Fruit fly (Drosophila melanogaster) whole organism, embryonic: ENCODE results near the gene RhoGEF4.

Experiments used
- Atf6 ChIP-seq: fragments of 200-800 bp; sonication (Bioruptor generic); IDR thresholded peaks from 2 replicates; pipeline ENCODE4 v1.3.6; 2022; ENCODE audit warnings: missing biosample characterization, missing genetic modification characterization
- B-H1 ChIP-seq: fragments of 200-800 bp; sonication (Bioruptor generic); IDR thresholded peaks from 3 replicates; pipeline ENCODE4 v1.3.6; 2022; ENCODE audit warnings: missing biosample characterization, missing genetic modification characterization
- C15 ChIP-seq: fragments of 200-800 bp; sonication (Bioruptor generic); IDR thresholded peaks from 3 replicates; pipeline ENCODE4 v1.3.6; 2022; ENCODE audit warnings: missing biosample characterization, missing genetic modification characterization
- CG11504 ChIP-seq: fragments of 200-800 bp; sonication (Bioruptor generic); optimal IDR thresholded peaks from 3 replicates; lab custom pipeline; 2019; ENCODE audit warnings: missing biosample characterization, mild to moderate bottlenecking, missing genetic modification characterization, moderate library complexity
- CG11695 ChIP-seq: fragments of 200-800 bp; sonication (Bioruptor generic); IDR thresholded peaks from 3 replicates; pipeline ENCODE4 v1.3.6; 2022; ENCODE audit warnings: missing biosample characterization, missing genetic modification characterization
- CG12942 ChIP-seq: fragments of 200-800 bp; sonication (Bioruptor generic); optimal IDR thresholded peaks from 3 replicates; lab custom pipeline; 2016; ENCODE audit warnings: missing biosample characterization, missing genetic modification characterization
- CG13287 ChIP-seq: fragments of 200-800 bp; sonication (Bioruptor generic); IDR thresholded peaks from 2 replicates; pipeline ENCODE4 v1.3.6; 2022; ENCODE audit warnings: missing biosample characterization, missing genetic modification characterization; ENCODE audit not compliant: partially characterized antibody
- CG13894 ChIP-seq: fragments of 200-800 bp; sonication (Bioruptor generic); optimal IDR thresholded peaks from 3 replicates; lab custom pipeline; 2018; ENCODE audit warnings: missing biosample characterization, mild to moderate bottlenecking, missing genetic modification characterization, moderate library complexity
- CG15073 ChIP-seq: fragments of 200-800 bp; sonication (Bioruptor generic); optimal IDR thresholded peaks from 2 replicates; lab custom pipeline; 2016; ENCODE audit warnings: missing biosample characterization, missing genetic modification characterization
- CG1792 ChIP-seq: fragments of 200-800 bp; sonication (Bioruptor generic); optimal IDR thresholded peaks from 2 replicates; lab custom pipeline; 2016; ENCODE audit warnings: missing biosample characterization, missing genetic modification characterization
- CG18011 ChIP-seq: fragments of 200-800 bp; sonication (Bioruptor generic); optimal IDR thresholded peaks from 2 replicates; lab custom pipeline; 2017; ENCODE audit warnings: missing biosample characterization, missing genetic modification characterization, mild to moderate bottlenecking, moderate library complexity, missing genotype
- CG18476 ChIP-seq: fragments of 200-800 bp; sonication (Bioruptor generic); optimal IDR thresholded peaks from 2 replicates; lab custom pipeline; 2016; ENCODE audit warnings: missing biosample characterization, mild to moderate bottlenecking, missing genetic modification characterization
- CG2116 ChIP-seq: fragments of 200-800 bp; sonication (Bioruptor generic); optimal IDR thresholded peaks from 3 replicates; lab custom pipeline; 2018; ENCODE audit warnings: missing biosample characterization, mild to moderate bottlenecking, missing genetic modification characterization
- CG32532 ChIP-seq: fragments of 200-800 bp; sonication (Bioruptor generic); IDR thresholded peaks from 2 replicates; pipeline ENCODE4 v1.3.6; 2022; ENCODE audit warnings: missing biosample characterization, missing genetic modification characterization
- CG33557 ChIP-seq: fragments of 200-800 bp; sonication (Bioruptor generic); optimal IDR thresholded peaks from 2 replicates; lab custom pipeline; 2019; ENCODE audit warnings: missing biosample characterization, mild to moderate bottlenecking, missing genetic modification characterization, moderate library complexity
- CG3726 ChIP-seq: fragments of 200-800 bp; sonication (Bioruptor generic); IDR thresholded peaks from 3 replicates; pipeline ENCODE4, ENCODE4 v1.3.6; 2022; ENCODE audit warnings: missing biosample characterization, missing genetic modification characterization
- CG3847 ChIP-seq: fragments of 200-800 bp; sonication (Bioruptor generic); IDR thresholded peaks from 2 replicates; pipeline ENCODE4 v1.3.6; 2022; ENCODE audit warnings: missing biosample characterization, missing genetic modification characterization
- CG6654 ChIP-seq: fragments of 200-800 bp; sonication (Bioruptor generic); optimal IDR thresholded peaks from 2 replicates; lab custom pipeline; 2017; ENCODE audit warnings: missing biosample characterization, mild to moderate bottlenecking, missing genetic modification characterization
- CG7928 ChIP-seq: fragments of 200-800 bp; sonication (Bioruptor generic); optimal IDR thresholded peaks from 2 replicates; lab custom pipeline; 2017; ENCODE audit warnings: missing biosample characterization, mild to moderate bottlenecking, missing genetic modification characterization
- CG9876 ChIP-seq: fragments of 200-800 bp; sonication (Bioruptor generic); optimal IDR thresholded peaks from 2 replicates; lab custom pipeline; 2016; ENCODE audit warnings: missing biosample characterization, missing genetic modification characterization
- CTCF ChIP-seq: fragments of 200-800 bp; sonication (Bioruptor generic); optimal IDR thresholded peaks from 2 replicates; lab custom pipeline; 2017; ENCODE audit warnings: missing biosample characterization, mild to moderate bottlenecking, missing genetic modification characterization, moderate library complexity
- Dip3 ChIP-seq: fragments of 200-800 bp; sonication (Bioruptor generic); optimal IDR thresholded peaks from 3 replicates; lab custom pipeline; 2016; ENCODE audit warnings: missing biosample characterization, missing genetic modification characterization
- HHEX ChIP-seq: fragments of 200-800 bp; sonication (Bioruptor generic); optimal IDR thresholded peaks from 3 replicates; lab custom pipeline; 2017; ENCODE audit warnings: missing biosample characterization, mild to moderate bottlenecking, missing genetic modification characterization, missing genetic modification reagents
- Kr ChIP-seq: fragments of 200-800 bp; sonication (Bioruptor generic); optimal IDR thresholded peaks from 2 replicates; lab custom pipeline; 2017; ENCODE audit warnings: missing biosample characterization, mild to moderate bottlenecking, missing genetic modification characterization
- Mes4 ChIP-seq: fragments of 200-800 bp; sonication (Bioruptor generic); optimal IDR thresholded peaks from 2 replicates; lab custom pipeline; 2016; ENCODE audit warnings: missing biosample characterization, missing genetic modification characterization
- Oaz ChIP-seq: fragments of 200-800 bp; sonication (Bioruptor generic); IDR thresholded peaks from 2 replicates; pipeline ENCODE4 v1.3.6; 2022; ENCODE audit warnings: missing biosample characterization, missing genetic modification characterization
- Poxn ChIP-seq: fragments of 200-800 bp; sonication (Bioruptor generic); IDR thresholded peaks from 2 replicates; pipeline ENCODE4 v1.3.6; 2022; ENCODE audit warnings: missing biosample characterization, missing genetic modification characterization
- Rx ChIP-seq: fragments of 200-800 bp; sonication (Bioruptor generic); IDR thresholded peaks from 2 replicates; pipeline ENCODE4 v1.3.6; 2022; ENCODE audit warnings: missing biosample characterization, missing genetic modification characterization
- ap ChIP-seq: fragments of 200-800 bp; sonication (Bioruptor generic); IDR thresholded peaks from 2 replicates; pipeline ENCODE4 v1.3.6; 2022; ENCODE audit warnings: missing biosample characterization, missing genetic modification characterization
- bcd ChIP-seq: fragments of 200-800 bp; sonication (Bioruptor generic); optimal IDR thresholded peaks from 2 replicates; lab custom pipeline; 2017; ENCODE audit warnings: missing biosample characterization, mild to moderate bottlenecking, missing genetic modification characterization
- btn ChIP-seq: fragments of 200-800 bp; sonication (Bioruptor generic); optimal IDR thresholded peaks from 2 replicates; lab custom pipeline; 2016; ENCODE audit warnings: missing biosample characterization, missing genetic modification characterization
- chif ChIP-seq, 2 experiments: fragments of 200-800 bp; sonication (Bioruptor generic); optimal IDR thresholded peaks; 3 replicates each; lab custom pipeline; 2016; ENCODE audit warnings: missing biosample characterization in 2 of 2, missing genetic modification characterization in 2 of 2
- chinmo ChIP-seq: fragments of 200-800 bp; sonication (Bioruptor generic); IDR thresholded peaks from 4 replicates; pipeline ENCODE4 v1.3.6; 2022; ENCODE audit warnings: missing biosample characterization, missing genetic modification characterization; ENCODE audit not compliant: partially characterized antibody
- disco-r ChIP-seq: fragments of 200-800 bp; sonication (Bioruptor generic); optimal IDR thresholded peaks from 2 replicates; lab custom pipeline; 2016; ENCODE audit warnings: missing biosample characterization, missing genetic modification characterization
- esg ChIP-seq: fragments of 200-800 bp; sonication (Bioruptor generic); conservative IDR thresholded peaks from 2 replicates; pipeline ENCODE4 v1.3.6; 2022; ENCODE audit warnings: missing biosample characterization, missing genetic modification characterization
- ewg ChIP-seq: fragments of 200-800 bp; sonication (Bioruptor generic); optimal IDR thresholded peaks from 3 replicates; lab custom pipeline; 2017; ENCODE audit warnings: mild to moderate bottlenecking, missing biosample characterization, missing genetic modification reagents, missing genetic modification characterization
- eyg ChIP-seq: fragments of 200-800 bp; sonication (Bioruptor generic); optimal IDR thresholded peaks from 3 replicates; lab custom pipeline; 2016; ENCODE audit warnings: missing biosample characterization, missing genetic modification characterization
- grau ChIP-seq: fragments of 200-800 bp; optimal IDR thresholded peaks from 3 replicates; lab custom pipeline; 2019; ENCODE audit warnings: missing biosample characterization, mild to moderate bottlenecking, missing genetic modification characterization, moderate library complexity
- jing ChIP-seq: fragments of 200-800 bp; sonication (Bioruptor generic); optimal IDR thresholded peaks from 2 replicates; lab custom pipeline; 2018; ENCODE audit warnings: missing biosample characterization, mild to moderate bottlenecking, missing genetic modification characterization
- kah ChIP-seq: fragments of 200-800 bp; sonication (Bioruptor generic); optimal IDR thresholded peaks from 2 replicates; lab custom pipeline; 2018; ENCODE audit warnings: missing biosample characterization, mild to moderate bottlenecking, missing genetic modification characterization
- lola ChIP-seq, 3 experiments: fragments of >200 bp in 2 of 3; fragments of 200-800 bp in 1 of 3; sonication (Bioruptor generic) in 1 of 3; optimal IDR thresholded peaks; 2 replicates each; lab custom pipeline; 2017 to 2019; ENCODE audit warnings: missing biosample characterization in 3 of 3, missing genetic modification characterization in 3 of 3, mild to moderate bottlenecking in 1 of 3, moderate library complexity in 1 of 3
- maf-S ChIP-seq: fragments of 200-800 bp; sonication (Bioruptor generic); optimal IDR thresholded peaks from 2 replicates; lab custom pipeline; 2016; ENCODE audit warnings: missing biosample characterization, missing genetic modification characterization
- nau ChIP-seq: fragments of 200-800 bp; sonication (Bioruptor generic); optimal IDR thresholded peaks from 3 replicates; lab custom pipeline; 2017; ENCODE audit warnings: missing biosample characterization, mild to moderate bottlenecking, missing genetic modification characterization, missing genetic modification reagents
- odd ChIP-seq: fragments of 200-800 bp; sonication (Bioruptor generic); optimal IDR thresholded peaks from 2 replicates; lab custom pipeline; 2017; ENCODE audit warnings: missing biosample characterization, mild to moderate bottlenecking, missing genetic modification characterization
- pita ChIP-seq: fragments of 200-800 bp; sonication (Bioruptor generic); optimal IDR thresholded peaks from 2 replicates; lab custom pipeline; 2017; ENCODE audit warnings: missing biosample characterization, mild to moderate bottlenecking, missing genetic modification characterization
- prd ChIP-seq, 3 experiments: fragments of >200 bp in 2 of 3; fragments of 200-800 bp in 1 of 3; sonication (Bioruptor generic) in 1 of 3; optimal IDR thresholded peaks in 2 of 3; IDR thresholded peaks in 1 of 3; 2 replicates in 2 of 3; 3 replicates in 1 of 3; pipeline versions ENCODE4 v1.3.6 to Lab custom; 2017 to 2022; ENCODE audit warnings: missing biosample characterization in 1 of 3, missing genetic modification characterization in 1 of 3
- sim ChIP-seq: fragments of 200-800 bp; sonication (Bioruptor generic); IDR thresholded peaks from 2 replicates; pipeline ENCODE4 v1.3.6; 2022; ENCODE audit warnings: missing biosample characterization, missing genetic modification characterization
- sna ChIP-seq: fragments of 200-800 bp; sonication (Bioruptor generic); IDR thresholded peaks from 2 replicates; pipeline ENCODE4 v1.3.6; 2022; ENCODE audit warnings: missing biosample characterization, missing genetic modification characterization; ENCODE audit not compliant: partially characterized antibody
- trh ChIP-seq: fragments of 200-800 bp; sonication (Bioruptor generic); optimal IDR thresholded peaks from 2 replicates; lab custom pipeline; 2016; ENCODE audit warnings: missing biosample characterization, missing genetic modification characterization

The RhoGEF4 gene

dm6 chr3L:7356386-7357117 is 33.3 kb upstream of the RhoGEF4 start, which contains the start of gene CTCF (continued):
- peak; percentile 29 for TF ChIP-seq CG6654 (GFP tag; lab: Kevin White, UChicago)
- TF ChIP-seq CG15073 (GFP tag; lab: Kevin White, UChicago) = no peak
- no peak for TF ChIP-seq prd (optimal IDR thresholded peaks at IDR 0.05; lab: Kevin White, UChicago)
- peak; percentile 80 for TF ChIP-seq prd (GFP tag; IDR thresholded peaks at IDR 0.05; lab: Robert Waterston, UW)
- no peak for TF ChIP-seq odd (GFP tag; lab: Kevin White, UChicago)
- TF ChIP-seq CG13894 (tag; lab: Kevin White, UChicago) = peak; percentile 35
- TF ChIP-seq CG11504 = no peak
- TF ChIP-seq CG1792 = peak; percentile 9
- no peak for TF ChIP-seq bcd (GFP tag; lab: Kevin White, UChicago)
- 0 out of 2 replicates have a peak, but pooled peaks have one; percentile 6 for TF ChIP-seq CG3847
- TF ChIP-seq HHEX = no peak
- TF ChIP-seq CG3726 (GFP tag; lab: Robert Waterston, UW) = no peak
- peak; percentile 94 for TF ChIP-seq CG13287 (GFP tag; lab: Robert Waterston, UW)
- no peak for TF ChIP-seq kah (GFP tag; lab: Kevin White, UChicago)
- no peak for TF ChIP-seq trh (GFP tag; lab: Kevin White, UChicago)
- TF ChIP-seq CG32532 (GFP tag; lab: Robert Waterston, UW) = peak; percentile 54; the same call in 1 of the 2 replicates
- no peak for TF ChIP-seq Oaz
- no peak for TF ChIP-seq maf-S (GFP tag; lab: Kevin White, UChicago)
- TF ChIP-seq CG18476 (GFP tag; lab: Kevin White, UChicago) = no peak
- TF ChIP-seq CG2116 = peak; percentile 73
- TF ChIP-seq lola (GFP tag; optimal IDR thresholded peaks at IDR 0.05; lab: Kevin White, UChicago) = peak in 1 of 3 experiments; percentile 16
- TF ChIP-seq Kr (GFP tag; lab: Kevin White, UChicago) = no peak
- peak; percentile 16 for TF ChIP-seq ewg (GFP tag; lab: Kevin White, UChicago)
- 0 out of 2 replicates have a peak, but pooled peaks have one; percentile 27 for TF ChIP-seq esg (GFP tag; lab: Robert Waterston, UW)
- no peak for TF ChIP-seq ap (GFP tag; lab: Robert Waterston, UW)
- no peak for TF ChIP-seq Poxn (GFP tag; lab: Robert Waterston, UW)
- TF ChIP-seq CG11695 (GFP tag; lab: Robert Waterston, UW) = no peak
- TF ChIP-seq CG12942 (GFP tag; lab: Kevin White, UChicago) = no peak
- no peak for TF ChIP-seq B-H1 (GFP tag; lab: Robert Waterston, UW)
- TF ChIP-seq Rx (GFP tag; lab: Robert Waterston, UW) = no peak
- TF ChIP-seq nau (GFP tag; lab: Kevin White, UChicago) = no peak
- peak; percentile 38 for TF ChIP-seq CG33557
- TF ChIP-seq sim = no peak
- peak; percentile 77 for TF ChIP-seq sna
- peak in 1 of 2 experiments; percentile 50 for TF ChIP-seq chif (GFP tag; optimal IDR thresholded peaks at IDR 0.05; lab: Kevin White, UChicago)
- TF ChIP-seq Mes4 (GFP tag; lab: Kevin White, UChicago) = peak; percentile 33
- TF ChIP-seq disco-r (GFP tag; lab: Kevin White, UChicago) = no peak
- TF ChIP-seq CG18011 (GFP tag; lab: Kevin White, UChicago) = no peak
- TF ChIP-seq C15 (GFP tag; lab: Robert Waterston, UW) = no peak
- TF ChIP-seq Dip3 (GFP tag; lab: Kevin White, UChicago) = no peak
- no peak for TF ChIP-seq pita
- no peak for TF ChIP-seq eyg (GFP tag; lab: Kevin White, UChicago)
- TF ChIP-seq grau (tag; lab: Kevin White, UChicago) = peak; percentile 52
- no peak for TF ChIP-seq jing
- peak; percentile 100 for TF ChIP-seq CTCF (GFP tag; lab: Kevin White, UChicago)
- no peak for TF ChIP-seq btn (GFP tag; lab: Kevin White, UChicago)
- TF ChIP-seq chinmo (GFP tag; lab: Robert Waterston, UW) = 0 out of 4 replicates have a peak, but pooled peaks have one; percentile 50
- TF ChIP-seq CG7928 = no peak
- no peak for TF ChIP-seq Atf6 (GFP tag; lab: Robert Waterston, UW)
- peak; percentile 36 for TF ChIP-seq CG9876
